Fruit fly (Drosophila melanogaster) whole organism, embryonic: Measurements from ENCODE around the gene Sgp.
A peak's percentile ranks its signal among the peaks of the same experiment; 100 is the strongest.

Source experiments
- ATbp ChIP-seq: fragments of 200-800 bp; sonication (Bioruptor generic); optimal IDR thresholded peaks from 2 replicates; lab custom pipeline; 2017; ENCODE audit warnings: missing biosample characterization, mild to moderate bottlenecking, missing genetic modification characterization, missing genetic modification reagents
- Abd-B ChIP-seq: fragments of 200-800 bp; sonication (Bioruptor generic); optimal IDR thresholded peaks from 2 replicates; lab custom pipeline; 2018; ENCODE audit warnings: missing biosample characterization, mild to moderate bottlenecking, missing genetic modification characterization, moderate library complexity
- Atf6 ChIP-seq: fragments of 200-800 bp; sonication (Bioruptor generic); IDR thresholded peaks from 2 replicates; pipeline ENCODE4 v1.3.6; 2022; ENCODE audit warnings: missing biosample characterization, missing genetic modification characterization
- BEAF-32 ChIP-seq: fragments of 200-800 bp; sonication (Bioruptor generic); optimal IDR thresholded peaks from 3 replicates; lab custom pipeline; 2017; ENCODE audit warnings: missing biosample characterization, missing genetic modification characterization, mild to moderate bottlenecking, moderate library complexity, missing genetic modification reagents
- Bgb ChIP-seq: fragments of 200-800 bp; sonication (Bioruptor generic); IDR thresholded peaks from 2 replicates; pipeline ENCODE4 v1.3.6; 2022; ENCODE audit warnings: missing biosample characterization, missing genetic modification characterization; ENCODE audit not compliant: partially characterized antibody
- CG12769 ChIP-seq: fragments of 200-800 bp; sonication (Bioruptor generic); optimal IDR thresholded peaks from 2 replicates; lab custom pipeline; 2019; ENCODE audit warnings: missing biosample characterization, mild to moderate bottlenecking, missing genetic modification characterization, moderate library complexity
- CG13287 ChIP-seq: fragments of 200-800 bp; sonication (Bioruptor generic); IDR thresholded peaks from 2 replicates; pipeline ENCODE4 v1.3.6; 2022; ENCODE audit warnings: missing biosample characterization, missing genetic modification characterization; ENCODE audit not compliant: partially characterized antibody
- CG13296 ChIP-seq: fragments of 200-800 bp; sonication (Bioruptor generic); optimal IDR thresholded peaks from 3 replicates; lab custom pipeline; 2018; ENCODE audit warnings: missing biosample characterization, mild to moderate bottlenecking, missing genetic modification characterization
- CG13424 ChIP-seq: fragments of 200-800 bp; sonication (Bioruptor generic); optimal IDR thresholded peaks from 2 replicates; lab custom pipeline; 2019; ENCODE audit warnings: missing biosample characterization, mild to moderate bottlenecking, missing genetic modification characterization, moderate library complexity
- CG14710 ChIP-seq: fragments of 200-800 bp; sonication (Bioruptor generic); optimal IDR thresholded peaks from 3 replicates; lab custom pipeline; 2019; ENCODE audit warnings: missing biosample characterization, mild to moderate bottlenecking, missing genetic modification characterization, moderate library complexity
- CG15479 ChIP-seq: fragments of 200-800 bp; sonication (Bioruptor generic); optimal IDR thresholded peaks from 3 replicates; lab custom pipeline; 2019; ENCODE audit warnings: missing biosample characterization, mild to moderate bottlenecking, missing genetic modification characterization, moderate library complexity
- CG16815 ChIP-seq: fragments of 200-800 bp; sonication (Bioruptor generic); optimal IDR thresholded peaks from 3 replicates; lab custom pipeline; 2017; ENCODE audit warnings: missing biosample characterization, mild to moderate bottlenecking, missing genetic modification characterization
- CG17328 ChIP-seq: fragments of 200-800 bp; sonication (Bioruptor generic); IDR thresholded peaks from 2 replicates; pipeline ENCODE4 v1.3.6; 2022; ENCODE audit warnings: missing biosample characterization, missing genetic modification characterization
- CG17361 ChIP-seq: fragments of 200-800 bp; sonication (Bioruptor generic); IDR thresholded peaks from 3 replicates; pipeline ENCODE4 v1.3.6; 2022; ENCODE audit warnings: missing biosample characterization, missing genetic modification characterization
- CG17385 ChIP-seq: fragments of 200-800 bp; sonication (Bioruptor generic); optimal IDR thresholded peaks from 3 replicates; lab custom pipeline; 2018; ENCODE audit warnings: missing biosample characterization, mild to moderate bottlenecking, missing genetic modification characterization
- CG17568 ChIP-seq: fragments of 200-800 bp; sonication (Bioruptor generic); optimal IDR thresholded peaks from 2 replicates; lab custom pipeline; 2018; ENCODE audit warnings: missing biosample characterization, mild to moderate bottlenecking, missing genetic modification characterization, moderate library complexity
- CG2678 ChIP-seq: fragments of 200-800 bp; sonication (Bioruptor generic); optimal IDR thresholded peaks from 3 replicates; lab custom pipeline; 2019; ENCODE audit warnings: missing biosample characterization, mild to moderate bottlenecking, missing genetic modification characterization, moderate library complexity
- CG4820 ChIP-seq: fragments of 200-800 bp; sonication (Bioruptor generic); optimal IDR thresholded peaks from 3 replicates; lab custom pipeline; 2016; ENCODE audit warnings: missing biosample characterization, missing genetic modification characterization
- CG6791 ChIP-seq: fragments of 200-800 bp; sonication (Bioruptor generic); IDR thresholded peaks from 3 replicates; pipeline ENCODE4 v1.3.6; 2022; ENCODE audit warnings: missing biosample characterization, missing genetic modification characterization; ENCODE audit not compliant: partially characterized antibody
- CG8089 ChIP-seq: fragments of 200-800 bp; sonication (Bioruptor generic); optimal IDR thresholded peaks from 3 replicates; lab custom pipeline; 2016; ENCODE audit warnings: missing biosample characterization, missing genetic modification characterization
- CG9437 ChIP-seq: fragments of 200-800 bp; sonication (Bioruptor generic); optimal IDR thresholded peaks from 2 replicates; lab custom pipeline; 2018; ENCODE audit warnings: missing biosample characterization, mild to moderate bottlenecking, missing genetic modification characterization
- Doc3 ChIP-seq: fragments of 200-800 bp; sonication (Bioruptor generic); IDR thresholded peaks from 3 replicates; pipeline ENCODE4 v1.3.6; 2022; ENCODE audit warnings: missing biosample characterization, missing genetic modification characterization; ENCODE audit not compliant: partially characterized antibody
- E2f2 ChIP-seq: fragments of 200-800 bp; sonication (Bioruptor generic); IDR thresholded peaks from 2 replicates; pipeline ENCODE4 v1.3.6; 2022; ENCODE audit warnings: missing biosample characterization, missing genetic modification characterization
- H2.0 ChIP-seq: fragments of 200-800 bp; sonication (Bioruptor generic); IDR thresholded peaks from 2 replicates; pipeline ENCODE4 v1.3.6; 2022; ENCODE audit warnings: missing biosample characterization, missing genetic modification characterization
- Hey ChIP-seq: fragments of 200-800 bp; sonication (Bioruptor generic); optimal IDR thresholded peaks from 3 replicates; lab custom pipeline; 2018; ENCODE audit warnings: missing biosample characterization, mild to moderate bottlenecking, missing genetic modification characterization
- Hmr ChIP-seq: fragments of 200-800 bp; sonication (Bioruptor generic); optimal IDR thresholded peaks from 3 replicates; lab custom pipeline; 2017; ENCODE audit warnings: mild to moderate bottlenecking, missing biosample characterization, missing genetic modification reagents, missing genetic modification characterization
- Jarid2 ChIP-seq: fragments of 200-800 bp; sonication (Bioruptor generic); optimal IDR thresholded peaks from 3 replicates; lab custom pipeline; 2017; ENCODE audit warnings: mild to moderate bottlenecking, missing biosample characterization, missing genetic modification reagents, missing genetic modification characterization
- Sox100B ChIP-seq: fragments of 200-800 bp; sonication (Bioruptor generic); optimal IDR thresholded peaks from 3 replicates; lab custom pipeline; 2018; ENCODE audit warnings: missing biosample characterization, mild to moderate bottlenecking, missing genetic modification characterization
- Sox102F ChIP-seq: fragments of 200-800 bp; sonication (Bioruptor generic); optimal IDR thresholded peaks from 2 replicates; lab custom pipeline; 2018; ENCODE audit warnings: missing biosample characterization, mild to moderate bottlenecking, missing genetic modification characterization, moderate library complexity
- Sry-β ChIP-seq: fragments of 200-800 bp; sonication (Bioruptor generic); optimal IDR thresholded peaks from 2 replicates; lab custom pipeline; 2018; ENCODE audit warnings: missing biosample characterization, mild to moderate bottlenecking, missing genetic modification characterization, moderate library complexity
- Ssrp ChIP-seq: fragments of 200-800 bp; sonication (Bioruptor generic); optimal IDR thresholded peaks from 2 replicates; lab custom pipeline; 2018; ENCODE audit warnings: missing biosample characterization, mild to moderate bottlenecking, missing genetic modification characterization, moderate library complexity
- Taf1 ChIP-seq: fragments of 200-800 bp; sonication (Bioruptor generic); IDR thresholded peaks from 2 replicates; pipeline ENCODE4 v1.3.6; 2022; ENCODE audit warnings: missing biosample characterization, missing genetic modification characterization
- al ChIP-seq: fragments of 200-800 bp; sonication (Bioruptor generic); IDR thresholded peaks from 2 replicates; pipeline ENCODE4 v1.3.6; 2022; ENCODE audit warnings: missing biosample characterization, missing genetic modification characterization
- ase ChIP-seq: fragments of 200-800 bp; sonication (Bioruptor generic); IDR thresholded peaks from 3 replicates; pipeline ENCODE4 v1.3.6; 2022; ENCODE audit warnings: missing biosample characterization, missing genetic modification characterization
- bowl ChIP-seq: fragments of 200-800 bp; sonication (Bioruptor generic); IDR thresholded peaks from 2 replicates; pipeline ENCODE4 v1.3.6; 2022; ENCODE audit warnings: missing biosample characterization, missing genetic modification characterization
- crp ChIP-seq, 2 experiments: fragments of 200-800 bp; sonication (Bioruptor generic); optimal IDR thresholded peaks; 2 replicates in 1 of 2; 3 replicates in 1 of 2; lab custom pipeline; 2017; ENCODE audit warnings: missing biosample characterization in 2 of 2, missing genetic modification characterization in 2 of 2, mild to moderate bottlenecking in 1 of 2, moderate library complexity in 1 of 2
- dimm ChIP-seq: fragments of 200-800 bp; sonication (Bioruptor generic); IDR thresholded peaks from 2 replicates; pipeline ENCODE4 v1.3.6; 2022; ENCODE audit warnings: missing biosample characterization, missing genetic modification characterization
- dysf ChIP-seq: fragments of 200-800 bp; sonication (Bioruptor generic); IDR thresholded peaks from 3 replicates; pipeline ENCODE4 v1.3.6; 2022; ENCODE audit warnings: missing biosample characterization, missing genetic modification characterization
- gsb ChIP-seq: fragments of 200-800 bp; sonication (Bioruptor generic); IDR thresholded peaks from 2 replicates; pipeline ENCODE4 v1.3.6; 2022; ENCODE audit warnings: missing biosample characterization, missing genetic modification characterization
- inv ChIP-seq: fragments of 200-800 bp; sonication (Bioruptor generic); IDR thresholded peaks from 2 replicates; pipeline ENCODE4 v1.3.6; 2022; ENCODE audit warnings: missing biosample characterization, missing genetic modification characterization; ENCODE audit not compliant: partially characterized antibody
- lola ChIP-seq, 3 experiments: fragments of >200 bp in 2 of 3; fragments of 200-800 bp in 1 of 3; sonication (Bioruptor generic) in 1 of 3; optimal IDR thresholded peaks; 2 replicates each; lab custom pipeline; 2017 to 2019; ENCODE audit warnings: missing biosample characterization in 3 of 3, missing genetic modification characterization in 3 of 3, mild to moderate bottlenecking in 1 of 3, moderate library complexity in 1 of 3
- pan ChIP-seq, 4 experiments: fragments of >200 bp in 3 of 4; fragments of 200-800 bp in 1 of 4; sonication (Bioruptor generic) in 1 of 4; optimal IDR thresholded peaks in 3 of 4; IDR thresholded peaks in 1 of 4; 2 replicates each; pipeline versions ENCODE4 v1.3.6 to Lab custom; 2017 to 2022; ENCODE audit warnings: missing biosample characterization in 2 of 4, missing genetic modification characterization in 2 of 4, mixed read lengths in 1 of 4
- phol ChIP-seq: fragments of 200-800 bp; sonication (Bioruptor generic); optimal IDR thresholded peaks from 3 replicates; lab custom pipeline; 2018; ENCODE audit warnings: missing biosample characterization, mild to moderate bottlenecking, missing genetic modification characterization, moderate library complexity
- sc ChIP-seq, 3 experiments: fragments of >200 bp in 2 of 3; fragments of 200-800 bp in 1 of 3; sonication (Bioruptor generic) in 1 of 3; optimal IDR thresholded peaks; 2 replicates in 2 of 3; 3 replicates in 1 of 3; lab custom pipeline; 2017; ENCODE audit warnings: mild to moderate bottlenecking in 1 of 3, missing biosample characterization in 1 of 3, missing genetic modification characterization in 1 of 3, missing genetic modification reagents in 1 of 3
- tio ChIP-seq: fragments of 200-800 bp; sonication (Bioruptor generic); optimal IDR thresholded peaks from 2 replicates; lab custom pipeline; 2017; ENCODE audit warnings: missing biosample characterization, missing genetic modification characterization, inconsistent platforms
- usp ChIP-seq: fragments of >200 bp; optimal IDR thresholded peaks from 2 replicates; lab custom pipeline; 2017; ENCODE audit warnings: missing biosample characterization, missing genetic modification characterization
- wek ChIP-seq: fragments of 200-800 bp; sonication (Bioruptor generic); optimal IDR thresholded peaks from 3 replicates; lab custom pipeline; 2018; ENCODE audit warnings: missing biosample characterization, mild to moderate bottlenecking, missing genetic modification characterization, moderate library complexity

Gene Sgp

dm6 chr2L:8521724-8522309, 2.3 kb downstream of the Sgp start, which contains the start of gene Acer (continued):
- TF ChIP-seq Abd-B (GFP tag; lab: Kevin White, UChicago) (no peak), al (no peak), H2.0 (GFP tag; lab: Robert Waterston, UW) (0 out of 2 replicates have a peak, but pooled peaks have one; percentile 17), CG17361 (peak; percentile 34; the same call in 2 of the 3 replicates), Hey (tag; lab: Kevin White, UChicago) (no peak), Sox100B (no peak), CG13424 (tag; lab: Kevin White, UChicago) (peak; percentile 18), sc (optimal IDR thresholded peaks at IDR 0.05; lab: Kevin White, UChicago) (no peak), sc (GFP tag; optimal IDR thresholded peaks at IDR 0.05; lab: Kevin White, UChicago) (no peak), usp (GFP tag; lab: Kevin White, UChicago) (no peak), ATbp (GFP tag; lab: Kevin White, UChicago) (no peak), CG17328 (GFP tag; lab: Robert Waterston, UW) (no peak), tio (no peak), E2f2 (GFP tag; lab: Robert Waterston, UW) (0 out of 2 replicates have a peak, but pooled peaks have one; percentile 10), CG13296 (GFP tag; lab: Kevin White, UChicago) (peak; percentile 22), crp (GFP tag; optimal IDR thresholded peaks at IDR 0.05; lab: Kevin White, UChicago) (peak; percentile 53 to 91), dimm (GFP tag; lab: Robert Waterston, UW) (no peak), ase (no peak), CG8089 (GFP tag; lab: Kevin White, UChicago) (no peak), gsb (0 out of 2 replicates have a peak, but pooled peaks have one; percentile 24), inv (GFP tag; lab: Robert Waterston, UW) (no peak), CG17568 (no peak), wek (peak; percentile 95), CG4820 (no peak), dysf (GFP tag; lab: Robert Waterston, UW) (no peak; the same call in 2 of the 3 replicates), Sry-β (GFP tag; lab: Kevin White, UChicago) (no peak), Doc3 (GFP tag; lab: Robert Waterston, UW) (peak; percentile 56; the same call in 2 of the 3 replicates), CG2678 (tag; lab: Kevin White, UChicago) (no peak), Hmr (no peak), Atf6 (no peak), lola (GFP tag; optimal IDR thresholded peaks at IDR 0.05; lab: Kevin White, UChicago) (no peak), CG9437 (GFP tag; lab: Kevin White, UChicago) (peak; percentile 14), CG17385 (peak; percentile 5), Ssrp (tag; lab: Kevin White, UChicago) (no peak), CG14710 (peak; percentile 41), CG12769 (tag; lab: Kevin White, UChicago) (no peak), BEAF-32 (GFP tag; lab: Kevin White, UChicago) (peak; percentile 36), Taf1 (GFP tag; lab: Robert Waterston, UW) (no peak), pan (optimal IDR thresholded peaks at IDR 0.05; lab: Kevin White, UChicago) (no peak), pan (GFP tag; optimal IDR thresholded peaks at IDR 0.05 in 1 of 2, IDR thresholded peaks at IDR 0.05 in 1 of 2) (peak in 1 of 2 experiments; percentile 23), CG15479 (GFP tag; lab: Kevin White, UChicago) (peak; percentile 89), phol (tag; lab: Kevin White, UChicago) (peak; percentile 37), Bgb (peak; percentile 34; the same call in 1 of the 2 replicates), Jarid2 (GFP tag; lab: Kevin White, UChicago) (peak; percentile 75), Sox102F (peak; percentile 24), CG13287 (GFP tag; lab: Robert Waterston, UW) (peak; percentile 56), CG6791 (GFP tag; lab: Robert Waterston, UW) (peak; percentile 56; the same call in 1 of the 3 replicates), bowl (GFP tag; lab: Robert Waterston, UW) (no peak), CG16815 (no peak)
